Worm (Caenorhabditis elegans) whole organism, young adult: Measurements from ENCODE around the gene gfat-2.

Experiments
- Y53F4B.3 ChIP-seq: fragments of 200-800 bp; sonication (Bioruptor generic); IDR thresholded peaks from 2 replicates; pipeline ENCODE4 v1.3.6; 2022; ENCODE audit warnings: missing genetic modification reagents, missing genetic modification characterization, missing compliant biosample characterization
- nhr-179 ChIP-seq: sonication (generic microtip); optimal IDR thresholded peaks from 2 replicates; lab custom pipeline; 2016; ENCODE audit warnings: mild to moderate bottlenecking, missing genetic modification characterization, missing compliant biosample characterization

- TF ChIP-seq nhr-179 (tag; lab: Kevin White, UChicago) (no peak), Y53F4B.3 (no peak)
Observed at ce11 chrIV:11424830-11425229, 14.8 kb downstream of the gfat-2 start, which contains the start of gene F22B3.8.
